Worm (Caenorhabditis elegans): ENCODE results near the gene T24C4.5.
A peak's percentile ranks its signal among the peaks of the same experiment; 100 is the strongest.

Gene T24C4.5

DNA sequence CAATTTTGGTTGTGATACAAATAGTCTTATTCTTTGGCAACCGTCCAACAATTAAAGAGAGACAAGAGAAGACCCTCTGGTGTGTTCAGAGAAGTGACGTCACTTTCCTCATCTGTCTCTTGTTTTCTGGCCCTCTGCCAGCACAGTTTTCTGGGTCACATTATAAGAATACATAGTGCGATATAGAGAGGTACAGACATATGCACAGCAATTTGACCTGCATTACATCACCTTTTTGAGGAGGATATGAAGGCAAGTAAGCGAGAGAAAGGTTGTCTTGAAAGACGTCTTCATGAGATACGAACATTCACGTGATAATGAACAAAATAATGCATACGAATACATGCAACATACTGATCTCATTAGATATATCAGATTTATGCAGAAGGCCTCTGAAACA lies 9.0 kb downstream of the T24C4.5 start:
- TF ChIP-seq jun-1 (tag; optimal IDR thresholded peaks at IDR 0.05) (no peak), cey-2 (tag; optimal IDR thresholded peaks at IDR 0.05; ENCODE audit: borderline replicate concordance, insufficient read depth) (no peak), R02D3.7 (tag; optimal IDR thresholded peaks at IDR 0.05) (no peak), ama-1 (optimal IDR thresholded peaks at IDR 0.05) (no peak), nhr-111 (GFP tag; optimal IDR thresholded peaks at IDR 0.05) (no peak), lir-3 (tag; optimal IDR thresholded peaks at IDR 0.05) (no peak), unc-39 (tag; optimal IDR thresholded peaks at IDR 0.05) (no peak), nhr-102 (tag; optimal IDR thresholded peaks at IDR 0.05) (no peak)

DNA sequence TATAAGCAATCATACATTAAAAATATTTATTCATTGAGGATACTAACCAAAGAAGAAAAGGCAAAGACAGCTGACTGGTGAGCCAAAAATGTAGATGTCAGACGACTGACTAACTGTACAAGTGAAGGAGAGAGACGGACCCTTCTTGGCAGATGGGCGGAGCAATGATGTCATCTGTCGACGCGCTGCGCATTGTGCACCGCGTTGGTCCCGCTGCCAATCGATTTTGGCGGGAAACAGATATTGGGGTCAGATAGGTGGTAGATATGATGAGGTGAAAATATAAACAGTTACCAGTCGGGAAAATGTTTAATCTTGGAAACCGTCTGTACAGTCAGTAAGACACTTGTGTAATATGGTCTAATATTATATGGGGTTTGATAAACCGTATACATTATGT lies 9.7 kb downstream of the T24C4.5 start, which contains the start of gene T24C4.2:
T24C4.2 (minus strand) TSS at position 101 of the 400 bp plus-strand sequence.
- TF ChIP-seq ceh-32 (tag; optimal IDR thresholded peaks at IDR 0.05; ENCODE audit: poor library complexity) = no peak
- TF ChIP-seq set-16 (GFP tag; IDR thresholded peaks at IDR 0.05) = no peak
- TF ChIP-seq daf-16 (GFP tag; optimal IDR thresholded peaks at IDR 0.05) = no peak
- TF ChIP-seq daf-16 (tag; optimal IDR thresholded peaks at IDR 0.05) = no peak
- TF ChIP-seq mdt-29 (GFP tag; IDR thresholded peaks at IDR 0.05) = no peak
- no peak for TF ChIP-seq madf-9 (GFP tag; conservative IDR thresholded peaks at IDR 0.05)
- TF ChIP-seq gei-8 (GFP tag; optimal IDR thresholded peaks at IDR 0.05) = no peak
- no peak for TF ChIP-seq pqm-1 (tag; optimal IDR thresholded peaks at IDR 0.05)
- no peak for TF ChIP-seq unc-130 (GFP tag; optimal IDR thresholded peaks at IDR 0.05)
- no peak for TF ChIP-seq nhr-10 (tag; optimal IDR thresholded peaks at IDR 0.05)
- TF ChIP-seq snpc-4 (tag; optimal IDR thresholded peaks at IDR 0.05) = no peak
- TF ChIP-seq ama-1 (optimal IDR thresholded peaks at IDR 0.05) = no peak
- TF ChIP-seq tag-97 (GFP tag; IDR thresholded peaks at IDR 0.05) = no peak

DNA sequence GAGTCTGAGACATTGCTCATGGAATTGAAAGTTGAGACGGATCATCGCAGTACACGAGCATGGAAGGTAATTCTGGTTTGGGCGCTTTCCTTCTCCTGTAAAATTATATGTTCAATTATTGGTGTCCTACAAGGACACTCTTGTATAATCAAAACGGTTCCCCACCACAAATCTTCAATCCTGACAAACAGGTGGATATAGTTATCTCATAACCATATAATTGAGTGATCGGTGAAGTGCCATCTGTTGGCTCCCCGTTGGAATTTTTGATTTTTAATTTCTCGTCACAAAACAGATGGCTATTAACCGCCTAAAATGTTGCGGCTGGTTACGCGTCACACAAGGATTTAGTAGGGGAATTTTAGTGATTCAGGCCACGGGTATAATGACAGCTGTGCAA lies 10.7 kb downstream of the T24C4.5 start:
- no peak for TF ChIP-seq daf-16 (GFP tag; optimal IDR thresholded peaks at IDR 0.05)
- TF ChIP-seq daf-16 (tag; optimal IDR thresholded peaks at IDR 0.05) = no peak
- TF ChIP-seq dmd-8 (GFP tag; IDR thresholded peaks at IDR 0.05) = no peak
- no peak for TF ChIP-seq Y5F2A.4 (GFP tag; optimal IDR thresholded peaks at IDR 0.05)
- TF ChIP-seq lin-15B (tag; optimal IDR thresholded peaks at IDR 0.05) = no peak
- peak; percentile 84 for TF ChIP-seq aha-1 (tag)

ce11 chrIII:861819-862356 lies 17.6 kb downstream of the T24C4.5 start, which contains the start of gene arx-4:
arx-4 (plus strand) TSS chrIII:862306.
- TF ChIP-seq nhr-42 (GFP tag; IDR thresholded peaks at IDR 0.05) = no peak
- no peak for TF ChIP-seq mep-1 (tag; optimal IDR thresholded peaks at IDR 0.05)
- TF ChIP-seq daf-16 (GFP tag; optimal IDR thresholded peaks at IDR 0.05) = no peak
- peak; percentile 36 for TF ChIP-seq daf-16 (tag; optimal IDR thresholded peaks at IDR 0.05)
- TF ChIP-seq madf-9 (GFP tag; conservative IDR thresholded peaks at IDR 0.05) = no peak
- TF ChIP-seq dve-1 (tag; optimal IDR thresholded peaks at IDR 0.05; ENCODE audit: insufficient read depth) = peak; percentile 7
- TF ChIP-seq aha-1 (tag) = peak; percentile 89
- TF ChIP-seq lin-38 (GFP tag; IDR thresholded peaks at IDR 0.05) = peak; percentile 50
- TF ChIP-seq mes-2 (tag; optimal IDR thresholded peaks at IDR 0.05; ENCODE audit: poor library complexity, severe bottlenecking) = peak; percentile 40
- no peak for TF ChIP-seq pha-4 (GFP tag; IDR thresholded peaks at IDR 0.05)
- peak; percentile 34 for TF ChIP-seq pha-4 (tag; optimal IDR thresholded peaks at IDR 0.05)

- TF ChIP-seq spr-3 (GFP tag; optimal IDR thresholded peaks at IDR 0.05) = no peak
- TF ChIP-seq nhr-102 (tag; optimal IDR thresholded peaks at IDR 0.05) = no peak
- TF ChIP-seq dpl-1 (GFP tag; optimal IDR thresholded peaks at IDR 0.05) = no peak
- TF ChIP-seq nhr-25 (tag; optimal IDR thresholded peaks at IDR 0.05; ENCODE audit: borderline replicate concordance, insufficient read depth) = no peak
- TF ChIP-seq mxl-3 (GFP tag; optimal IDR thresholded peaks at IDR 0.05) = no peak
- no peak for TF ChIP-seq T20F7.1 (GFP tag; optimal IDR thresholded peaks at IDR 0.05)
- TF ChIP-seq nhr-42 (GFP tag; IDR thresholded peaks at IDR 0.05) = no peak
- no peak for TF ChIP-seq snpc-4 (tag; optimal IDR thresholded peaks at IDR 0.05)
- TF ChIP-seq ceh-28 (tag; optimal IDR thresholded peaks at IDR 0.05) = no peak
- TF ChIP-seq dve-1 (tag; optimal IDR thresholded peaks at IDR 0.05; ENCODE audit: insufficient read depth) = no peak
- TF ChIP-seq fos-1 (tag; optimal IDR thresholded peaks at IDR 0.05) = no peak
- TF ChIP-seq dmd-9 (GFP tag; IDR thresholded peaks at IDR 0.05) = no peak
- TF ChIP-seq mes-2 (tag; optimal IDR thresholded peaks at IDR 0.05; ENCODE audit: poor library complexity, severe bottlenecking) = no peak
- no peak for TF ChIP-seq Y48G9A.11 (GFP tag; IDR thresholded peaks at IDR 0.05)
- no peak for TF ChIP-seq aha-1 (tag)
- TF ChIP-seq ceh-32 (tag; optimal IDR thresholded peaks at IDR 0.05; ENCODE audit: poor library complexity) = no peak
- no peak for TF ChIP-seq ama-1 (optimal IDR thresholded peaks at IDR 0.05)
These were observed 19.6 kb downstream of the T24C4.5 start, which contains the start of gene exos-4.2 for ce11 chrIII:859898-860297. exos-4.2 (plus strand) TSS chrIII:860198.
